Worm (Caenorhabditis elegans) whole organism, L3 larva: Measurements from ENCODE around the gene Y39B6A.42.
A peak's percentile ranks its signal among the peaks of the same experiment; 100 is the strongest.

Source experiments
- R02D3.7 ChIP-seq: fragments of 150-350 bp; optimal IDR thresholded peaks from 2 replicates; lab custom pipeline; 2014; ENCODE audit warnings: missing biosample characterization, missing genetic modification characterization
- aly-2 ChIP-seq: fragments of 150-350 bp; optimal IDR thresholded peaks from 2 replicates; lab custom pipeline; 2014; ENCODE audit warnings: missing biosample characterization, missing genetic modification characterization
- ama-1 ChIP-seq: fragments of 150-350 bp; optimal IDR thresholded peaks from 2 replicates; lab custom pipeline; 2018
- ceh-16 ChIP-seq: sonication (generic microtip); optimal IDR thresholded peaks from 2 replicates; lab custom pipeline; 2017; ENCODE audit warnings: missing biosample characterization, missing genetic modification characterization
- ceh-28 ChIP-seq: fragments of 150-350 bp; optimal IDR thresholded peaks from 2 replicates; lab custom pipeline; 2014; ENCODE audit warnings: missing biosample characterization, missing genetic modification reagents, missing genetic modification characterization
- ceh-82 ChIP-seq: fragments of 150-350 bp; optimal IDR thresholded peaks from 2 replicates; lab custom pipeline; 2014; ENCODE audit warnings: missing biosample characterization, missing genetic modification characterization
- ceh-9 ChIP-seq: sonication (generic microtip); optimal IDR thresholded peaks from 2 replicates; lab custom pipeline; 2018; ENCODE audit warnings: missing biosample characterization, missing genetic modification characterization
- egl-27 ChIP-seq: sonication (generic microtip); optimal IDR thresholded peaks from 4 replicates; lab custom pipeline; 2017; ENCODE audit warnings: missing biosample characterization, missing genetic modification reagents, missing genetic modification characterization
- egl-5 ChIP-seq: fragments of 150-350 bp; optimal IDR thresholded peaks from 2 replicates; lab custom pipeline; 2017; ENCODE audit warnings: missing biosample characterization, missing genetic modification reagents, missing genetic modification characterization, inconsistent platforms
- elt-1 ChIP-seq: fragments of 150-350 bp; optimal IDR thresholded peaks from 2 replicates; lab custom pipeline; 2014; ENCODE audit warnings: missing biosample characterization, missing genetic modification characterization
- elt-2 ChIP-seq: sonication (generic microtip); optimal IDR thresholded peaks from 2 replicates; lab custom pipeline; 2016; ENCODE audit warnings: missing genetic modification reagents, mild to moderate bottlenecking, missing genetic modification characterization, missing compliant biosample characterization
- eor-1 ChIP-seq, 2 experiments: fragments of 150-350 bp; optimal IDR thresholded peaks; 2 replicates each; lab custom pipeline; 2014 to 2018; ENCODE audit warnings: missing biosample characterization in 2 of 2, missing genetic modification characterization in 2 of 2
- fkh-10 ChIP-seq: sonication (generic microtip); optimal IDR thresholded peaks from 2 replicates; lab custom pipeline; 2017; ENCODE audit warnings: missing biosample characterization, missing genetic modification reagents, missing genetic modification characterization
- fkh-2 ChIP-seq: fragments of 150-350 bp; optimal IDR thresholded peaks from 2 replicates; lab custom pipeline; 2014; ENCODE audit warnings: missing biosample characterization, missing genetic modification reagents, missing genetic modification characterization
- fos-1 ChIP-seq: fragments of 150-350 bp; optimal IDR thresholded peaks from 2 replicates; lab custom pipeline; 2014; ENCODE audit warnings: missing biosample characterization, missing genetic modification characterization
- hmg-11 ChIP-seq: sonication (generic microtip); optimal IDR thresholded peaks from 2 replicates; lab custom pipeline; 2016; ENCODE audit warnings: missing genetic modification characterization, missing compliant biosample characterization
- jun-1 ChIP-seq: fragments of 150-350 bp; optimal IDR thresholded peaks from 2 replicates; lab custom pipeline; 2014; ENCODE audit warnings: missing biosample characterization, missing genetic modification reagents, missing genetic modification characterization
- mdl-1 ChIP-seq: fragments of 150-350 bp; optimal IDR thresholded peaks from 2 replicates; lab custom pipeline; 2014; ENCODE audit warnings: missing biosample characterization, missing genetic modification characterization
- mml-1 ChIP-seq: fragments of 150-350 bp; sonication (generic microtip); optimal IDR thresholded peaks from 3 replicates; lab custom pipeline; 2014; ENCODE audit warnings: missing biosample characterization, missing genetic modification characterization
- nhr-11 ChIP-seq: fragments of 150-350 bp; optimal IDR thresholded peaks from 2 replicates; lab custom pipeline; 2014; ENCODE audit warnings: missing biosample characterization, missing genetic modification characterization
- nhr-12 ChIP-seq: fragments of 150-350 bp; optimal IDR thresholded peaks from 2 replicates; lab custom pipeline; 2014; ENCODE audit warnings: missing biosample characterization, missing genetic modification characterization
- nhr-25 ChIP-seq: sonication (generic microtip); optimal IDR thresholded peaks from 2 replicates; lab custom pipeline; 2017; ENCODE audit warnings: missing biosample characterization, missing genetic modification characterization
- nhr-43 ChIP-seq: sonication (generic microtip); optimal IDR thresholded peaks from 2 replicates; lab custom pipeline; 2016; ENCODE audit warnings: mild to moderate bottlenecking, missing genetic modification characterization, missing compliant biosample characterization; ENCODE audit not compliant: poor library complexity, severe bottlenecking
- nhr-76 ChIP-seq: fragments of 150-350 bp; sonication (generic microtip); optimal IDR thresholded peaks from 5 replicates; lab custom pipeline; 2014; ENCODE audit warnings: missing biosample characterization, missing genetic modification characterization
- pha-4 ChIP-seq: fragments of 150-350 bp; optimal IDR thresholded peaks from 2 replicates; lab custom pipeline; 2014; ENCODE audit warnings: missing biosample characterization, missing genetic modification reagents, missing genetic modification characterization
- pqm-1 ChIP-seq: fragments of 150-350 bp; optimal IDR thresholded peaks from 2 replicates; lab custom pipeline; 2017; ENCODE audit warnings: missing biosample characterization, missing genetic modification characterization, inconsistent platforms
- sea-2 ChIP-seq: fragments of 150-350 bp; sonication (generic microtip); optimal IDR thresholded peaks from 4 replicates; lab custom pipeline; 2014; ENCODE audit warnings: missing biosample characterization, missing genetic modification reagents, missing genetic modification characterization
- skn-1 ChIP-seq: fragments of 150-350 bp; optimal IDR thresholded peaks from 2 replicates; lab custom pipeline; 2014; ENCODE audit warnings: missing biosample characterization, missing genetic modification characterization
- snpc-4 ChIP-seq: fragments of 150-350 bp; optimal IDR thresholded peaks from 2 replicates; lab custom pipeline; 2014; ENCODE audit warnings: missing biosample characterization, missing genetic modification characterization
- tbx-2 ChIP-seq: sonication (generic microtip); optimal IDR thresholded peaks from 2 replicates; lab custom pipeline; 2016; ENCODE audit warnings: mild to moderate bottlenecking, missing genetic modification characterization, missing compliant biosample characterization
- unc-62 ChIP-seq: fragments of 150-350 bp; sonication (generic microtip); optimal IDR thresholded peaks from 4 replicates; lab custom pipeline; 2014; ENCODE audit warnings: missing biosample characterization, missing genetic modification reagents, missing genetic modification characterization
- zag-1 ChIP-seq: fragments of 150-350 bp; optimal IDR thresholded peaks from 2 replicates; lab custom pipeline; 2014; ENCODE audit warnings: missing biosample characterization, missing genetic modification characterization
- ztf-4 ChIP-seq: fragments of 150-350 bp; optimal IDR thresholded peaks from 2 replicates; lab custom pipeline; 2014; ENCODE audit warnings: missing biosample characterization, missing genetic modification characterization

The Y39B6A.42 gene

ce11 chrV:18967479-18968056 lies 1.9 kb downstream of the Y39B6A.42 start, which contains the start of gene Y39B6A.43 (continued):
- peak; percentile 65 for TF ChIP-seq nhr-11
- peak; percentile 86 for TF ChIP-seq unc-62 (GFP tag; lab: Kevin White, UChicago)
- TF ChIP-seq zag-1 (tag; lab: Kevin White, UChicago) = peak; percentile 75
- TF ChIP-seq pha-4 (tag; lab: Kevin White, UChicago) = peak; percentile 100
- peak; percentile 66 for TF ChIP-seq pqm-1

- no peak for TF ChIP-seq nhr-43
- no peak for TF ChIP-seq snpc-4 (tag; lab: Kevin White, UChicago)
Measured at ce11 chrV:18960072-18960471, 9.4 kb downstream of the Y39B6A.42 start, which contains the start of gene ztf-20. Gene ztf-20 (minus strand): TSS chrV:18960172.

- TF ChIP-seq aly-2 (no peak), hmg-11 (no peak), unc-62 (GFP tag; lab: Kevin White, UChicago) (no peak), ceh-82 (no peak), jun-1 (tag; lab: Kevin White, UChicago) (no peak), ztf-4 (no peak), zag-1 (tag; lab: Kevin White, UChicago) (no peak), ceh-9 (tag; lab: Kevin White, UChicago) (no peak), elt-1 (tag; lab: Kevin White, UChicago) (no peak), nhr-12 (tag; lab: Kevin White, UChicago) (no peak), R02D3.7 (no peak), fos-1 (tag; lab: Kevin White, UChicago) (no peak), snpc-4 (tag; lab: Kevin White, UChicago) (no peak), skn-1 (tag; lab: Kevin White, UChicago) (peak; percentile 63), pha-4 (tag; lab: Kevin White, UChicago) (peak; percentile 45), pqm-1 (peak; percentile 53), nhr-11 (no peak), eor-1 (tag; optimal IDR thresholded peaks at IDR 0.05; lab: Kevin White, UChicago) (no peak), egl-27 (tag; lab: Kevin White, UChicago) (no peak), sea-2 (no peak), elt-2 (tag; lab: Kevin White, UChicago) (peak; percentile 76), ama-1 (lab: Kevin White, UChicago) (no peak), egl-5 (no peak), tbx-2 (tag; lab: Kevin White, UChicago) (no peak)
Measured at ce11 chrV:18957267-18957843, 12.1 kb downstream of the Y39B6A.42 start, which contains the start of gene hrg-10. Gene hrg-10 (minus strand): TSS chrV:18957317.

DNA sequence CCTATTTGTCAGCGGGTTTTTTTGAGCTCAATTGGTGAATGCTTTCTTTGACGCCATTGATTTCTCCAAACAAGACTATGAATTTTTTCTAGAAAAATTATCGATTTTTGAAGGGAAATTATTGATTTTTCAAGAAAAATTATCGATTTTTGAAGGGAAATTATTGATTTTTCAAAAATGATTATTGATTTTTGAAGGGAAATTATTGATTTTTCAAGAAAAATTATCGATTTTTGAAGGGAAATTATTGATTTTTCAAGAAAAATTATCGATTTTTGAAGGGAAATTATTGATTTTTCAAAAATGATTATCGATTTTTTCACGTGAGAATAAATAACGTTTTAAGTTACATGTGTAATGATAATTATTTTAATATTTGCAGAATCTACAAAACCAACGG lies 28.6 kb downstream of the Y39B6A.42 start:
- TF ChIP-seq ceh-28 (tag; lab: Kevin White, UChicago) = peak; percentile 94

- TF ChIP-seq fkh-10 (GFP tag; lab: Kevin White, UChicago) = no peak
- TF ChIP-seq nhr-11 = no peak
- no peak for TF ChIP-seq nhr-76
- TF ChIP-seq pha-4 (tag; lab: Kevin White, UChicago) = no peak
- no peak for TF ChIP-seq ceh-9 (tag; lab: Kevin White, UChicago)
- no peak for TF ChIP-seq R02D3.7
- TF ChIP-seq ceh-16 = no peak
- TF ChIP-seq mml-1 (tag; lab: Kevin White, UChicago) = no peak
- TF ChIP-seq egl-5 = no peak
- no peak for TF ChIP-seq tbx-2 (tag; lab: Kevin White, UChicago)
- no peak for TF ChIP-seq unc-62 (GFP tag; lab: Kevin White, UChicago)
- no peak for TF ChIP-seq fos-1 (tag; lab: Kevin White, UChicago)
- no peak for TF ChIP-seq sea-2
- TF ChIP-seq fkh-2 (tag; lab: Kevin White, UChicago) = no peak
- TF ChIP-seq ceh-82 = no peak
- TF ChIP-seq nhr-25 = no peak
- no peak for TF ChIP-seq mdl-1 (tag; lab: Kevin White, UChicago)
- no peak for TF ChIP-seq skn-1 (tag; lab: Kevin White, UChicago)
- TF ChIP-seq eor-1 (tag; optimal IDR thresholded peaks at IDR 0.05; lab: Kevin White, UChicago) = no peak
Measured at ce11 chrV:18940341-18940740, 29.1 kb downstream of the Y39B6A.42 start, which contains the start of gene Y80D3A.8. Gene Y80D3A.8 (plus strand): TSS chrV:18940641.
